Fruit fly (Drosophila melanogaster) whole organism, embryonic: Measurements from ENCODE around the gene HIP-R.

Experiments used
- Ada2b ChIP-seq: fragments of 200-800 bp; sonication (Bioruptor generic); IDR thresholded peaks from 2 replicates; pipeline ENCODE4 v1.3.6; 2022; ENCODE audit warnings: missing biosample characterization, missing genetic modification characterization
- B-H1 ChIP-seq: fragments of 200-800 bp; sonication (Bioruptor generic); IDR thresholded peaks from 3 replicates; pipeline ENCODE4 v1.3.6; 2022; ENCODE audit warnings: missing biosample characterization, missing genetic modification characterization
- CG10147 ChIP-seq: fragments of 200-800 bp; sonication (Bioruptor generic); optimal IDR thresholded peaks from 2 replicates; lab custom pipeline; 2019; ENCODE audit warnings: missing biosample characterization, mild to moderate bottlenecking, missing genetic modification characterization, moderate library complexity
- CG10274 ChIP-seq: fragments of 200-800 bp; sonication (Bioruptor generic); optimal IDR thresholded peaks from 3 replicates; lab custom pipeline; 2017; ENCODE audit warnings: missing biosample characterization, mild to moderate bottlenecking, missing genetic modification characterization
- CG11456 ChIP-seq: fragments of 200-800 bp; sonication (Bioruptor generic); IDR thresholded peaks from 3 replicates; pipeline ENCODE4 v1.3.6; 2022; ENCODE audit warnings: missing biosample characterization, missing genetic modification characterization
- CG11695 ChIP-seq: fragments of 200-800 bp; sonication (Bioruptor generic); IDR thresholded peaks from 3 replicates; pipeline ENCODE4 v1.3.6; 2022; ENCODE audit warnings: missing biosample characterization, missing genetic modification characterization
- CG12659 ChIP-seq: fragments of 200-800 bp; sonication (Bioruptor generic); optimal IDR thresholded peaks from 3 replicates; lab custom pipeline; 2017; ENCODE audit warnings: mild to moderate bottlenecking, missing biosample characterization, missing genetic modification reagents, missing genetic modification characterization
- CG12744 ChIP-seq: fragments of 200-800 bp; sonication (Bioruptor generic); optimal IDR thresholded peaks from 2 replicates; lab custom pipeline; 2016; ENCODE audit warnings: missing biosample characterization, missing genetic modification characterization
- CG12769 ChIP-seq: fragments of 200-800 bp; sonication (Bioruptor generic); optimal IDR thresholded peaks from 2 replicates; lab custom pipeline; 2019; ENCODE audit warnings: missing biosample characterization, mild to moderate bottlenecking, missing genetic modification characterization, moderate library complexity
- CG13123 ChIP-seq: fragments of 200-800 bp; sonication (Bioruptor generic); optimal IDR thresholded peaks from 2 replicates; lab custom pipeline; 2016; ENCODE audit warnings: missing biosample characterization, missing genetic modification characterization
- CG14050 ChIP-seq: fragments of 200-800 bp; sonication (Bioruptor generic); IDR thresholded peaks from 3 replicates; pipeline ENCODE4 v1.3.6; 2022; ENCODE audit warnings: missing biosample characterization, missing genetic modification characterization
- CG15514 ChIP-seq: fragments of 200-800 bp; sonication (Bioruptor generic); optimal IDR thresholded peaks from 3 replicates; lab custom pipeline; 2017; ENCODE audit warnings: missing biosample characterization, missing genetic modification characterization, mild to moderate bottlenecking, moderate library complexity, missing genetic modification reagents
- CG16813 ChIP-seq: fragments of 200-800 bp; sonication (Bioruptor generic); IDR thresholded peaks from 3 replicates; pipeline ENCODE4 v1.3.6; 2022; ENCODE audit warnings: missing biosample characterization, missing genetic modification characterization; ENCODE audit not compliant: partially characterized antibody
- CG16815 ChIP-seq: fragments of 200-800 bp; sonication (Bioruptor generic); optimal IDR thresholded peaks from 3 replicates; lab custom pipeline; 2017; ENCODE audit warnings: missing biosample characterization, mild to moderate bottlenecking, missing genetic modification characterization
- CG18764 ChIP-seq: fragments of 200-800 bp; sonication (Bioruptor generic); optimal IDR thresholded peaks from 3 replicates; lab custom pipeline; 2016; ENCODE audit warnings: missing biosample characterization, missing genetic modification characterization
- CG30020 ChIP-seq: fragments of 200-800 bp; optimal IDR thresholded peaks from 2 replicates; lab custom pipeline; 2019; ENCODE audit warnings: missing biosample characterization, mild to moderate bottlenecking, missing genetic modification characterization, moderate library complexity
- CG31224 ChIP-seq: fragments of 200-800 bp; sonication (Bioruptor generic); IDR thresholded peaks from 2 replicates; pipeline ENCODE4 v1.3.6; 2022; ENCODE audit warnings: missing biosample characterization, missing genetic modification characterization
- CG31365 ChIP-seq: fragments of 200-800 bp; sonication (Bioruptor generic); optimal IDR thresholded peaks from 2 replicates; lab custom pipeline; 2018; ENCODE audit warnings: missing biosample characterization, mild to moderate bottlenecking, missing genetic modification characterization
- CG34422 ChIP-seq: fragments of 200-800 bp; sonication (Bioruptor generic); IDR thresholded peaks from 3 replicates; pipeline ENCODE4 v1.3.6; 2022; ENCODE audit warnings: missing biosample characterization, missing genetic modification characterization
- CG3838 ChIP-seq: fragments of 200-800 bp; sonication (Bioruptor generic); optimal IDR thresholded peaks from 3 replicates; lab custom pipeline; 2016; ENCODE audit warnings: missing biosample characterization, missing genetic modification characterization
- CG5245 ChIP-seq: fragments of 200-800 bp; sonication (Bioruptor generic); optimal IDR thresholded peaks from 3 replicates; lab custom pipeline; 2016; ENCODE audit warnings: missing biosample characterization, missing genetic modification characterization
- CG7357 ChIP-seq: fragments of 200-800 bp; sonication (Bioruptor generic); IDR thresholded peaks from 3 replicates; pipeline ENCODE4 v1.3.6; 2022; ENCODE audit warnings: missing biosample characterization, missing genetic modification characterization
- CG7556 ChIP-seq: fragments of 200-800 bp; sonication (Bioruptor generic); optimal IDR thresholded peaks from 2 replicates; lab custom pipeline; 2017; ENCODE audit warnings: missing biosample characterization, mild to moderate bottlenecking, missing genetic modification characterization
- CoRest ChIP-seq: fragments of 200-800 bp; sonication (Bioruptor generic); optimal IDR thresholded peaks from 3 replicates; lab custom pipeline; 2018; ENCODE audit warnings: missing biosample characterization, mild to moderate bottlenecking, missing genetic modification characterization, moderate library complexity
- D ChIP-seq, 2 experiments: fragments of 200-800 bp in 1 of 2; fragments of >200 bp in 1 of 2; sonication (Bioruptor generic) in 1 of 2; optimal IDR thresholded peaks; 2 replicates in 1 of 2; 3 replicates in 1 of 2; lab custom pipeline; 2017; ENCODE audit warnings: mild to moderate bottlenecking in 1 of 2, missing biosample characterization in 1 of 2, missing genetic modification characterization in 1 of 2, missing genetic modification reagents in 1 of 2
- Doc3 ChIP-seq: fragments of 200-800 bp; sonication (Bioruptor generic); IDR thresholded peaks from 3 replicates; pipeline ENCODE4 v1.3.6; 2022; ENCODE audit warnings: missing biosample characterization, missing genetic modification characterization; ENCODE audit not compliant: partially characterized antibody
- Drgx ChIP-seq: fragments of 200-800 bp; sonication (Bioruptor generic); IDR thresholded peaks from 2 replicates; pipeline ENCODE4 v1.3.6; 2022; ENCODE audit warnings: missing biosample characterization, missing genetic modification characterization
- Elba2 ChIP-seq: fragments of 200-800 bp; sonication (Bioruptor generic); optimal IDR thresholded peaks from 3 replicates; lab custom pipeline; 2016; ENCODE audit warnings: missing biosample characterization, missing genetic modification characterization
- Gug ChIP-seq: fragments of 200-800 bp; sonication (Bioruptor generic); IDR thresholded peaks from 4 replicates; pipeline ENCODE4 v1.3.6; 2022; ENCODE audit warnings: missing biosample characterization, missing genetic modification characterization
- HLHmδ ChIP-seq: fragments of 200-800 bp; sonication (Bioruptor generic); optimal IDR thresholded peaks from 2 replicates; lab custom pipeline; 2018; ENCODE audit warnings: missing biosample characterization, mild to moderate bottlenecking, missing genetic modification characterization, moderate library complexity
- MESR4 ChIP-seq: fragments of 200-800 bp; sonication (Bioruptor generic); optimal IDR thresholded peaks from 2 replicates; lab custom pipeline; 2018; ENCODE audit warnings: missing biosample characterization, mild to moderate bottlenecking, missing genetic modification characterization, moderate library complexity
- Myb ChIP-seq: fragments of 200-800 bp; sonication (Bioruptor generic); optimal IDR thresholded peaks from 2 replicates; lab custom pipeline; 2016; ENCODE audit warnings: missing biosample characterization, missing genetic modification characterization
- Nf-YC ChIP-seq: fragments of 200-800 bp; optimal IDR thresholded peaks from 3 replicates; lab custom pipeline; 2019; ENCODE audit warnings: missing biosample characterization, mild to moderate bottlenecking, missing genetic modification characterization, moderate library complexity
- NfI ChIP-seq: fragments of 200-800 bp; sonication (Bioruptor generic); optimal IDR thresholded peaks from 3 replicates; lab custom pipeline; 2018; ENCODE audit warnings: missing biosample characterization, mild to moderate bottlenecking, missing genetic modification characterization, moderate library complexity
- Rfx ChIP-seq: fragments of 200-800 bp; sonication (Bioruptor generic); IDR thresholded peaks from 2 replicates; pipeline ENCODE4 v1.3.6; 2022; ENCODE audit warnings: missing biosample characterization, missing genetic modification characterization
- Side ChIP-seq: fragments of 200-800 bp; sonication (Bioruptor generic); optimal IDR thresholded peaks from 2 replicates; lab custom pipeline; 2016; ENCODE audit warnings: missing biosample characterization, missing genetic modification characterization
- aop ChIP-seq: fragments of 200-800 bp; sonication (Bioruptor generic); IDR thresholded peaks from 2 replicates; pipeline ENCODE4 v1.3.6; 2022; ENCODE audit warnings: missing biosample characterization, missing genetic modification characterization
- danr ChIP-seq: fragments of 200-800 bp; sonication (Bioruptor generic); IDR thresholded peaks from 2 replicates; pipeline ENCODE4 v1.3.6; 2022; ENCODE audit warnings: missing biosample characterization, missing genetic modification characterization
- exex ChIP-seq: fragments of 200-800 bp; sonication (Bioruptor generic); optimal IDR thresholded peaks from 4 replicates; lab custom pipeline; 2018; ENCODE audit warnings: missing biosample characterization, mild to moderate bottlenecking, missing genetic modification characterization, moderate library complexity
- fu2 ChIP-seq: fragments of 200-800 bp; sonication (Bioruptor generic); optimal IDR thresholded peaks from 2 replicates; lab custom pipeline; 2016; ENCODE audit warnings: missing biosample characterization, missing genetic modification characterization
- gt ChIP-seq: fragments of 200-800 bp; sonication (Bioruptor generic); IDR thresholded peaks from 2 replicates; pipeline ENCODE4 v1.3.6; 2022; ENCODE audit warnings: missing biosample characterization, missing genetic modification characterization
- nerfin-1 ChIP-seq: fragments of 200-800 bp; sonication (Bioruptor generic); optimal IDR thresholded peaks from 3 replicates; lab custom pipeline; 2019; ENCODE audit warnings: missing biosample characterization, mild to moderate bottlenecking, missing genetic modification characterization, moderate library complexity
- nom ChIP-seq: fragments of 200-800 bp; sonication (Bioruptor generic); optimal IDR thresholded peaks from 2 replicates; lab custom pipeline; 2017; ENCODE audit warnings: missing biosample characterization, missing genetic modification characterization, mild to moderate bottlenecking, moderate library complexity, missing genetic modification reagents
- odd ChIP-seq: fragments of 200-800 bp; sonication (Bioruptor generic); optimal IDR thresholded peaks from 2 replicates; lab custom pipeline; 2017; ENCODE audit warnings: missing biosample characterization, mild to moderate bottlenecking, missing genetic modification characterization
- otp ChIP-seq: fragments of 200-800 bp; sonication (Bioruptor generic); IDR thresholded peaks from 3 replicates; pipeline ENCODE4, ENCODE4 v1.3.6; 2022; ENCODE audit warnings: missing biosample characterization, missing genetic modification characterization
- phol ChIP-seq: fragments of 200-800 bp; sonication (Bioruptor generic); optimal IDR thresholded peaks from 3 replicates; lab custom pipeline; 2018; ENCODE audit warnings: missing biosample characterization, mild to moderate bottlenecking, missing genetic modification characterization, moderate library complexity
- salm ChIP-seq: fragments of 200-800 bp; sonication (Bioruptor generic); optimal IDR thresholded peaks from 2 replicates; lab custom pipeline; 2018; ENCODE audit warnings: missing biosample characterization, mild to moderate bottlenecking, missing genetic modification characterization
- tio ChIP-seq: fragments of 200-800 bp; sonication (Bioruptor generic); optimal IDR thresholded peaks from 2 replicates; lab custom pipeline; 2017; ENCODE audit warnings: missing biosample characterization, missing genetic modification characterization, inconsistent platforms
- ttk ChIP-seq: fragments of 200-800 bp; sonication (Bioruptor generic); IDR thresholded peaks from 2 replicates; pipeline ENCODE4 v2.1.2; 2022; ENCODE audit warnings: missing biosample characterization, missing genetic modification characterization
- wor ChIP-seq: fragments of 200-800 bp; sonication (Bioruptor generic); IDR thresholded peaks from 2 replicates; pipeline ENCODE4 v1.3.6; 2022; ENCODE audit warnings: missing biosample characterization, missing genetic modification characterization

HIP-R gene

DNA sequence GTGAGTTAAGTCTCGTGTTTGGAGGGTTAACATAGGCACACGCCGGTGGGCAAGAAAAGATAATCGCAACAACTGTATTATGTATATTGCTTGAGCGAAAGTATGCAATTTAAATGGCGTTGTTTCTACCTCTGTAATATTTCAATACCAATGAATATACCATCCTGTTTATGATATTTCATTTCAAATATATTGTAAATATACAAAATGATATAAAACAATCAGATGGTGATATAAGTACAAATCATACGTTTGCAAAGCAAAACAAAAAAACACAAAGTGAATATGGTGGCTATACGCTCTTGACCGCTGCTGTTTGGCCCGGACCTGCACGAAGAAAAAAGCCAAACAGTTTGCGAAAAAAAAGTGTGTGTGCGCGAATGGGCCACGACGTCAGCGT is 41.5 kb upstream of the HIP-R start (continued):
- TF ChIP-seq exex (peak; percentile 26), CG7357 (GFP tag; lab: Robert Waterston, UW) (no peak), CG13123 (peak; percentile 21), CG10274 (GFP tag; lab: Kevin White, UChicago) (peak; percentile 34), CG12659 (GFP tag; lab: Kevin White, UChicago) (peak; percentile 74), Drgx (GFP tag; lab: Robert Waterston, UW) (peak; percentile 90), D (optimal IDR thresholded peaks at IDR 0.05; lab: Kevin White, UChicago) (no peak), D (GFP tag; optimal IDR thresholded peaks at IDR 0.05; lab: Kevin White, UChicago) (peak; percentile 59), Gug (GFP tag; lab: Robert Waterston, UW) (no peak), B-H1 (GFP tag; lab: Robert Waterston, UW) (peak; percentile 49; the same call in 2 of the 3 replicates), CG31224 (GFP tag; lab: Robert Waterston, UW) (peak; percentile 19; the same call in 1 of the 2 replicates), CG31365 (tag; lab: Kevin White, UChicago) (no peak), phol (tag; lab: Kevin White, UChicago) (peak; percentile 81), wor (GFP tag; lab: Robert Waterston, UW) (peak; percentile 23; the same call in 1 of the 2 replicates), CG7556 (GFP tag; lab: Kevin White, UChicago) (peak; percentile 82), CG16813 (GFP tag; lab: Robert Waterston, UW) (no peak), CG18764 (GFP tag; lab: Kevin White, UChicago) (no peak), HLHmδ (GFP tag; lab: Kevin White, UChicago) (no peak), salm (tag; lab: Kevin White, UChicago) (peak; percentile 47), ttk (GFP tag; lab: Robert Waterston, UW) (no peak; the same call in 1 of the 2 replicates), CG16815 (peak; percentile 56), Myb (GFP tag; lab: Kevin White, UChicago) (no peak), NfI (GFP tag; lab: Kevin White, UChicago) (peak; percentile 71), CG10147 (peak; percentile 82), Rfx (peak; percentile 64), CoRest (tag; lab: Kevin White, UChicago) (peak; percentile 79), CG14050 (GFP tag; lab: Robert Waterston, UW) (peak; percentile 50; the same call in 2 of the 3 replicates), CG30020 (tag; lab: Kevin White, UChicago) (no peak), CG11456 (GFP tag; lab: Robert Waterston, UW) (no peak), fu2 (no peak), odd (peak; percentile 63), CG12769 (peak; percentile 74), CG5245 (no peak), CG12744 (no peak), CG15514 (GFP tag; lab: Kevin White, UChicago) (peak; percentile 62), CG34422 (peak; percentile 62; the same call in 1 of the 3 replicates), nom (GFP tag; lab: Kevin White, UChicago) (peak; percentile 82), MESR4 (GFP tag; lab: Kevin White, UChicago) (no peak), CG11695 (GFP tag; lab: Robert Waterston, UW) (peak; percentile 62; the same call in 2 of the 3 replicates), tio (peak; percentile 65), Doc3 (no peak), Ada2b (GFP tag; lab: Robert Waterston, UW) (peak; percentile 64), CG3838 (GFP tag; lab: Kevin White, UChicago) (no peak), otp (0 out of 3 replicates have a peak, but pooled peaks have one; percentile 8), danr (peak; percentile 28; the same call in 1 of the 2 replicates), gt (GFP tag; lab: Robert Waterston, UW) (no peak), Side (GFP tag; lab: Kevin White, UChicago) (no peak), nerfin-1 (tag; lab: Kevin White, UChicago) (peak; percentile 1), Elba2 (GFP tag; lab: Kevin White, UChicago) (no peak), aop (no peak), Nf-YC (tag; lab: Kevin White, UChicago) (peak; percentile 8)
